Worm (Caenorhabditis elegans) whole organism, late embryonic: ENCODE results near the gene F44G4.1.

ENCODE experiments used
- ceh-2 ChIP-seq: sonication (generic microtip); optimal IDR thresholded peaks from 2 replicates; lab custom pipeline; 2016; ENCODE audit warnings: missing genotype, missing genetic modification characterization, missing compliant biosample characterization
- mec-3 ChIP-seq: sonication (generic microtip); optimal IDR thresholded peaks from 2 replicates; lab custom pipeline; 2016; ENCODE audit warnings: borderline replicate concordance, missing genetic modification characterization, missing compliant biosample characterization

The F44G4.1 gene

DNA sequence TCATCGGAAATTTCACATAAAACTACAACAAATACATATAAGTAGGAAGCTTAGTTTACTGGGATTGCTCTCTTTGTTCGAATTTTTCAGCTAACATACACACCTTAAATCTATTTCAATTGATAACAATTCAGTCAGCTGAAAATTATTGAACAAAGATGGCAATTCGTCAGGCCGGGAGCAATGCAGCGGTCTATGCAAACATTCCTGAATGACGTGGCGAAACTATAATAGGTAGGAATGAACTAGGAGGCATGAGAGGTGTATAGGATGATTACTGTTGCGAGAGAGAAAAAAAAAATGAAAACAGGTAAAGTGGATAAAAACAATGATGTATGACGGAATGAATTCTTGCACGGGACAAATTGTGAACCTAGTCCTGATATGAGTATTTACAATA lies 47.6 kb downstream of the F44G4.1 start:
- no peak for TF ChIP-seq mec-3
- TF ChIP-seq ceh-2 (tag; lab: Kevin White, UChicago) = no peak
